Worm (Caenorhabditis elegans): ENCODE measurements around the gene nspa-8.

The nspa-8 gene

ce11 chrV:14833219-14833618 lies 6.4 kb upstream of the nspa-8 start (continued):
- TF ChIP-seq php-3 (GFP tag; IDR thresholded peaks at IDR 0.05): no peak
- no peak for TF ChIP-seq ceh-20 (GFP tag; IDR thresholded peaks at IDR 0.05)
- no peak for TF ChIP-seq jun-1 (tag; optimal IDR thresholded peaks at IDR 0.05)
- TF ChIP-seq spr-3 (GFP tag; optimal IDR thresholded peaks at IDR 0.05): no peak
- TF ChIP-seq ceh-28 (tag; optimal IDR thresholded peaks at IDR 0.05): no peak
- TF ChIP-seq ztf-7 (tag; optimal IDR thresholded peaks at IDR 0.05): no peak
- 0 out of 2 replicates have a peak, but pooled peaks have one; percentile 7 for TF ChIP-seq T26A8.4 (GFP tag; IDR thresholded peaks at IDR 0.05)
- TF ChIP-seq snpc-4 (tag; optimal IDR thresholded peaks at IDR 0.05): no peak
- no peak for TF ChIP-seq ama-1 (optimal IDR thresholded peaks at IDR 0.05)
- no peak for TF ChIP-seq unc-62 (GFP tag; optimal IDR thresholded peaks at IDR 0.05 in 1 of 2)
- no peak for TF ChIP-seq unc-62 (tag; optimal IDR thresholded peaks at IDR 0.05)
- TF ChIP-seq lin-38 (GFP tag; IDR thresholded peaks at IDR 0.05): no peak
- TF ChIP-seq dmd-9 (GFP tag; IDR thresholded peaks at IDR 0.05): no peak
- TF ChIP-seq lin-13 (GFP tag; optimal IDR thresholded peaks at IDR 0.05): no peak
- peak; percentile 54; the same call in 1 of the 2 replicates for TF ChIP-seq ctbp-1 (GFP tag; IDR thresholded peaks at IDR 0.05)
- no peak for TF ChIP-seq nhr-42 (GFP tag; IDR thresholded peaks at IDR 0.05)
- TF ChIP-seq F10B5.3 (tag; optimal IDR thresholded peaks at IDR 0.05): no peak
- no peak for TF ChIP-seq F44E2.7 (GFP tag; IDR thresholded peaks at IDR 0.05)
- TF ChIP-seq Y75B8A.6 (GFP tag; IDR thresholded peaks at IDR 0.05): no peak
- peak; percentile 20 for TF ChIP-seq hlh-11 (tag; optimal IDR thresholded peaks at IDR 0.05)
- peak; percentile 68 for TF ChIP-seq set-16 (GFP tag; IDR thresholded peaks at IDR 0.05)
- peak in 1 of 2 experiments; percentile 0 for TF ChIP-seq lsy-2 (tag; optimal IDR thresholded peaks at IDR 0.05)
- no peak for TF ChIP-seq nhr-11 (tag; optimal IDR thresholded peaks at IDR 0.05)
- no peak for TF ChIP-seq madf-9 (GFP tag; conservative IDR thresholded peaks at IDR 0.05)
- TF ChIP-seq fkh-10 (GFP tag; optimal IDR thresholded peaks at IDR 0.05): peak; percentile 6
- TF ChIP-seq Y5F2A.4 (GFP tag; optimal IDR thresholded peaks at IDR 0.05): no peak
- peak; percentile 17 for TF ChIP-seq rbr-2 (tag; optimal IDR thresholded peaks at IDR 0.05)
- TF ChIP-seq mxl-3 (GFP tag; optimal IDR thresholded peaks at IDR 0.05): peak; percentile 57
- no peak for TF ChIP-seq saeg-2 (GFP tag; IDR thresholded peaks at IDR 0.05)
- TF ChIP-seq nhr-41 (GFP tag; IDR thresholded peaks at IDR 0.05): no peak

- TF ChIP-seq zfp-2 (tag; optimal IDR thresholded peaks at IDR 0.05) (no peak), unc-39 (tag; optimal IDR thresholded peaks at IDR 0.05) (no peak), nhr-41 (GFP tag; IDR thresholded peaks at IDR 0.05) (no peak), lin-1 (GFP tag; IDR thresholded peaks at IDR 0.05) (no peak), dmd-6 (GFP tag; IDR thresholded peaks at IDR 0.05) (no peak), aly-2 (tag; optimal IDR thresholded peaks at IDR 0.05) (no peak), nhr-10 (tag; optimal IDR thresholded peaks at IDR 0.05) (no peak), unc-62 (GFP tag; optimal IDR thresholded peaks at IDR 0.05 in 1 of 2) (peak in 1 of 2 experiments; percentile 3), unc-62 (tag; optimal IDR thresholded peaks at IDR 0.05) (no peak), lin-38 (GFP tag; IDR thresholded peaks at IDR 0.05) (peak; percentile 36; the same call in 1 of the 2 replicates), Y5F2A.4 (GFP tag; optimal IDR thresholded peaks at IDR 0.05) (no peak), lsy-2 (tag; optimal IDR thresholded peaks at IDR 0.05) (no peak), sdz-12 (GFP tag; optimal IDR thresholded peaks at IDR 0.05) (peak; percentile 5), unc-130 (GFP tag; optimal IDR thresholded peaks at IDR 0.05) (no peak), hlh-11 (tag; optimal IDR thresholded peaks at IDR 0.05) (no peak), T26A8.4 (GFP tag; IDR thresholded peaks at IDR 0.05) (no peak), dpl-1 (GFP tag; optimal IDR thresholded peaks at IDR 0.05) (no peak), Y75B8A.6 (GFP tag; IDR thresholded peaks at IDR 0.05) (no peak), nhr-6 (tag; optimal IDR thresholded peaks at IDR 0.05) (no peak), ZK546.5 (tag; optimal IDR thresholded peaks at IDR 0.05) (no peak), gei-8 (GFP tag; optimal IDR thresholded peaks at IDR 0.05) (no peak), F49E8.2 (tag; optimal IDR thresholded peaks at IDR 0.05; ENCODE audit: borderline replicate concordance) (peak; percentile 46), nhr-25 (tag; optimal IDR thresholded peaks at IDR 0.05; ENCODE audit: borderline replicate concordance, insufficient read depth) (no peak), fkh-10 (GFP tag; optimal IDR thresholded peaks at IDR 0.05) (no peak), ceh-62 (tag; optimal IDR thresholded peaks at IDR 0.05) (no peak), cey-2 (tag; optimal IDR thresholded peaks at IDR 0.05; ENCODE audit: borderline replicate concordance, insufficient read depth) (no peak), R02D3.7 (tag; optimal IDR thresholded peaks at IDR 0.05) (no peak), tag-97 (GFP tag; IDR thresholded peaks at IDR 0.05) (no peak), pha-4 (GFP tag; IDR thresholded peaks at IDR 0.05) (no peak), pha-4 (tag; optimal IDR thresholded peaks at IDR 0.05) (no peak), ces-1 (GFP tag; optimal IDR thresholded peaks at IDR 0.05) (no peak)
These were observed 5.9 kb upstream of the nspa-8 start for ce11 chrV:14832789-14833187.
